Fruit fly (Drosophila melanogaster) whole organism, embryonic: ENCODE data around the gene CG44869.

Experiments
- Adf1 ChIP-seq: fragments of 200-800 bp; sonication (Bioruptor generic); IDR thresholded peaks from 2 replicates; pipeline ENCODE4 v1.3.6; 2022; ENCODE audit warnings: missing biosample characterization, missing genetic modification characterization
- Atf6 ChIP-seq: fragments of 200-800 bp; sonication (Bioruptor generic); IDR thresholded peaks from 2 replicates; pipeline ENCODE4 v1.3.6; 2022; ENCODE audit warnings: missing biosample characterization, missing genetic modification characterization
- B-H2 ChIP-seq: fragments of 200-800 bp; sonication (Bioruptor generic); optimal IDR thresholded peaks from 2 replicates; lab custom pipeline; 2018; ENCODE audit warnings: missing biosample characterization, mild to moderate bottlenecking, missing genetic modification characterization
- Blimp-1 ChIP-seq: fragments of 200-800 bp; sonication (Bioruptor generic); optimal IDR thresholded peaks from 3 replicates; lab custom pipeline; 2018; ENCODE audit warnings: missing biosample characterization, missing genetic modification characterization, mild to moderate bottlenecking, moderate library complexity, missing genetic modification reagents
- CG10209 ChIP-seq: fragments of 200-800 bp; sonication (Bioruptor generic); optimal IDR thresholded peaks from 3 replicates; lab custom pipeline; 2017; ENCODE audit warnings: missing biosample characterization, mild to moderate bottlenecking, missing genetic modification characterization, missing genetic modification reagents
- CG10267 ChIP-seq: fragments of 200-800 bp; sonication (Bioruptor generic); optimal IDR thresholded peaks from 2 replicates; lab custom pipeline; 2018; ENCODE audit warnings: missing biosample characterization, mild to moderate bottlenecking, missing genetic modification characterization, moderate library complexity
- CG12071 ChIP-seq: fragments of 200-800 bp; sonication (Bioruptor generic); optimal IDR thresholded peaks from 3 replicates; lab custom pipeline; 2018; ENCODE audit warnings: missing biosample characterization, mild to moderate bottlenecking, missing genetic modification characterization
- CG12236 ChIP-seq: fragments of 200-800 bp; sonication (Bioruptor generic); optimal IDR thresholded peaks from 2 replicates; lab custom pipeline; 2016; ENCODE audit warnings: missing biosample characterization, missing genetic modification characterization
- CG12391 ChIP-seq: fragments of 200-800 bp; sonication (Bioruptor generic); optimal IDR thresholded peaks from 3 replicates; lab custom pipeline; 2018; ENCODE audit warnings: missing biosample characterization, mild to moderate bottlenecking, missing genetic modification characterization, moderate library complexity
- CG14014 ChIP-seq: fragments of 200-800 bp; sonication (Bioruptor generic); IDR thresholded peaks from 2 replicates; pipeline ENCODE4 v1.3.6; 2022; ENCODE audit warnings: missing biosample characterization, missing genetic modification characterization
- CG15011 ChIP-seq: fragments of 200-800 bp; sonication (Bioruptor generic); optimal IDR thresholded peaks from 3 replicates; lab custom pipeline; 2018; ENCODE audit warnings: missing biosample characterization, mild to moderate bottlenecking, missing genetic modification characterization
- CG15696 ChIP-seq: fragments of 200-800 bp; sonication (Bioruptor generic); optimal IDR thresholded peaks from 2 replicates; lab custom pipeline; 2019; ENCODE audit warnings: missing biosample characterization, mild to moderate bottlenecking, missing genetic modification characterization, moderate library complexity
- CG16779 ChIP-seq: fragments of 200-800 bp; sonication (Bioruptor generic); IDR thresholded peaks from 2 replicates; pipeline ENCODE4 v1.3.6; 2022; ENCODE audit warnings: missing biosample characterization, missing genetic modification characterization
- CG18262 ChIP-seq: fragments of 200-800 bp; optimal IDR thresholded peaks from 3 replicates; lab custom pipeline; 2019; ENCODE audit warnings: missing biosample characterization, mild to moderate bottlenecking, missing genetic modification characterization, moderate library complexity
- CG2712 ChIP-seq: fragments of 200-800 bp; optimal IDR thresholded peaks from 3 replicates; lab custom pipeline; 2019; ENCODE audit warnings: missing biosample characterization, mild to moderate bottlenecking, missing genetic modification characterization, moderate library complexity
- CG3163 ChIP-seq: fragments of 200-800 bp; sonication (Bioruptor generic); optimal IDR thresholded peaks from 3 replicates; lab custom pipeline; 2016; ENCODE audit warnings: missing biosample characterization, missing genetic modification characterization
- CG33557 ChIP-seq: fragments of 200-800 bp; sonication (Bioruptor generic); optimal IDR thresholded peaks from 2 replicates; lab custom pipeline; 2019; ENCODE audit warnings: missing biosample characterization, mild to moderate bottlenecking, missing genetic modification characterization, moderate library complexity
- CG6854 ChIP-seq: fragments of 200-800 bp; sonication (Bioruptor generic); optimal IDR thresholded peaks from 3 replicates; lab custom pipeline; 2017; ENCODE audit warnings: missing biosample characterization, mild to moderate bottlenecking, missing genetic modification characterization
- CG7556 ChIP-seq: fragments of 200-800 bp; sonication (Bioruptor generic); optimal IDR thresholded peaks from 2 replicates; lab custom pipeline; 2017; ENCODE audit warnings: missing biosample characterization, mild to moderate bottlenecking, missing genetic modification characterization
- CG9215 ChIP-seq: fragments of 200-800 bp; sonication (Bioruptor generic); IDR thresholded peaks from 2 replicates; pipeline ENCODE4 v1.3.6; 2022; ENCODE audit warnings: missing biosample characterization, missing genetic modification characterization
- Dip2 ChIP-seq: fragments of 200-800 bp; sonication (Bioruptor generic); IDR thresholded peaks from 2 replicates; pipeline ENCODE4 v1.3.6; 2022; ENCODE audit warnings: missing biosample characterization, missing genetic modification characterization
- Doc2 ChIP-seq: fragments of 200-800 bp; sonication (Bioruptor generic); IDR thresholded peaks from 2 replicates; pipeline ENCODE4 v1.3.6; 2022; ENCODE audit warnings: missing biosample characterization, missing genetic modification characterization
- Drgx ChIP-seq: fragments of 200-800 bp; sonication (Bioruptor generic); IDR thresholded peaks from 2 replicates; pipeline ENCODE4 v1.3.6; 2022; ENCODE audit warnings: missing biosample characterization, missing genetic modification characterization
- Ets65A ChIP-seq: fragments of 200-800 bp; sonication (Bioruptor generic); peaks from one replicate; lab custom pipeline; 2016; ENCODE audit warnings: missing biosample characterization, missing genetic modification characterization
- Fer2 ChIP-seq: fragments of 200-800 bp; sonication (Bioruptor generic); optimal IDR thresholded peaks from 2 replicates; lab custom pipeline; 2018; ENCODE audit warnings: missing biosample characterization, mild to moderate bottlenecking, missing genetic modification characterization, moderate library complexity
- Hey ChIP-seq: fragments of 200-800 bp; sonication (Bioruptor generic); optimal IDR thresholded peaks from 3 replicates; lab custom pipeline; 2018; ENCODE audit warnings: missing biosample characterization, mild to moderate bottlenecking, missing genetic modification characterization
- ac ChIP-seq: fragments of 200-800 bp; sonication (Bioruptor generic); optimal IDR thresholded peaks from 3 replicates; lab custom pipeline; 2017; ENCODE audit warnings: missing biosample characterization, mild to moderate bottlenecking, missing genetic modification characterization
- bsh ChIP-seq, 2 experiments: fragments of 200-800 bp; sonication (Bioruptor generic); optimal IDR thresholded peaks; 2 replicates each; lab custom pipeline; 2017 to 2018; ENCODE audit warnings: mild to moderate bottlenecking in 2 of 2, missing biosample characterization in 2 of 2, missing genetic modification characterization in 2 of 2, moderate library complexity in 1 of 2
- cad ChIP-seq: fragments of >200 bp; optimal IDR thresholded peaks from 2 replicates; lab custom pipeline; 2017; ENCODE audit warnings: missing biosample characterization, missing genetic modification characterization
- chif ChIP-seq, 2 experiments: fragments of 200-800 bp; sonication (Bioruptor generic); optimal IDR thresholded peaks; 3 replicates each; lab custom pipeline; 2016; ENCODE audit warnings: missing biosample characterization in 2 of 2, missing genetic modification characterization in 2 of 2
- danr ChIP-seq: fragments of 200-800 bp; sonication (Bioruptor generic); IDR thresholded peaks from 2 replicates; pipeline ENCODE4 v1.3.6; 2022; ENCODE audit warnings: missing biosample characterization, missing genetic modification characterization
- dmrt11E ChIP-seq: fragments of 200-800 bp; sonication (Bioruptor generic); optimal IDR thresholded peaks from 3 replicates; lab custom pipeline; 2018; ENCODE audit warnings: missing biosample characterization, mild to moderate bottlenecking, missing genetic modification characterization, moderate library complexity
- dysf ChIP-seq: fragments of 200-800 bp; sonication (Bioruptor generic); IDR thresholded peaks from 3 replicates; pipeline ENCODE4 v1.3.6; 2022; ENCODE audit warnings: missing biosample characterization, missing genetic modification characterization
- gem ChIP-seq: fragments of 200-800 bp; sonication (Bioruptor generic); optimal IDR thresholded peaks from 2 replicates; lab custom pipeline; 2019; ENCODE audit warnings: missing biosample characterization, mild to moderate bottlenecking, missing genetic modification characterization, moderate library complexity
- hb ChIP-seq: fragments of 200-800 bp; sonication (Bioruptor generic); IDR thresholded peaks from 3 replicates; pipeline ENCODE4 v1.3.6; 2022; ENCODE audit warnings: missing biosample characterization, missing genetic modification characterization; ENCODE audit not compliant: partially characterized antibody
- kni ChIP-seq: fragments of 200-800 bp; sonication (Bioruptor generic); optimal IDR thresholded peaks from 3 replicates; lab custom pipeline; 2017; ENCODE audit warnings: mild to moderate bottlenecking, missing biosample characterization, missing genetic modification reagents, missing genetic modification characterization
- nerfin-2 ChIP-seq: fragments of 200-800 bp; sonication (Bioruptor generic); IDR thresholded peaks from 2 replicates; pipeline ENCODE4 v1.3.6; 2022; ENCODE audit warnings: missing biosample characterization, missing genetic modification characterization; ENCODE audit not compliant: partially characterized antibody
- oc ChIP-seq: fragments of 200-800 bp; sonication (Bioruptor generic); optimal IDR thresholded peaks from 2 replicates; lab custom pipeline; 2018; ENCODE audit warnings: missing biosample characterization, mild to moderate bottlenecking, missing genetic modification characterization, moderate library complexity
- pita ChIP-seq: fragments of 200-800 bp; sonication (Bioruptor generic); optimal IDR thresholded peaks from 2 replicates; lab custom pipeline; 2017; ENCODE audit warnings: missing biosample characterization, mild to moderate bottlenecking, missing genetic modification characterization
- pros ChIP-seq: fragments of 200-800 bp; sonication (Bioruptor generic); optimal IDR thresholded peaks from 3 replicates; lab custom pipeline; 2019; ENCODE audit warnings: missing biosample characterization, mild to moderate bottlenecking, missing genetic modification characterization, moderate library complexity
- sens ChIP-seq: fragments of 200-800 bp; sonication (Bioruptor generic); peaks from one replicate; lab custom pipeline; 2016; ENCODE audit warnings: missing biosample characterization, missing genetic modification characterization
- slbo ChIP-seq: fragments of 200-800 bp; sonication (Bioruptor generic); IDR thresholded peaks from 2 replicates; pipeline ENCODE4 v1.3.6; 2022; ENCODE audit warnings: missing biosample characterization, missing genetic modification characterization
- tup ChIP-seq: fragments of 200-800 bp; sonication (Bioruptor generic); optimal IDR thresholded peaks from 2 replicates; lab custom pipeline; 2016; ENCODE audit warnings: missing biosample characterization, mild to moderate bottlenecking, missing genetic modification characterization, moderate library complexity
- zen2 ChIP-seq: fragments of 200-800 bp; sonication (Bioruptor generic); IDR thresholded peaks from 3 replicates; pipeline ENCODE4 v1.3.6; 2022; ENCODE audit warnings: missing biosample characterization, missing genetic modification characterization; ENCODE audit not compliant: partially characterized antibody

CG44869 gene

DNA sequence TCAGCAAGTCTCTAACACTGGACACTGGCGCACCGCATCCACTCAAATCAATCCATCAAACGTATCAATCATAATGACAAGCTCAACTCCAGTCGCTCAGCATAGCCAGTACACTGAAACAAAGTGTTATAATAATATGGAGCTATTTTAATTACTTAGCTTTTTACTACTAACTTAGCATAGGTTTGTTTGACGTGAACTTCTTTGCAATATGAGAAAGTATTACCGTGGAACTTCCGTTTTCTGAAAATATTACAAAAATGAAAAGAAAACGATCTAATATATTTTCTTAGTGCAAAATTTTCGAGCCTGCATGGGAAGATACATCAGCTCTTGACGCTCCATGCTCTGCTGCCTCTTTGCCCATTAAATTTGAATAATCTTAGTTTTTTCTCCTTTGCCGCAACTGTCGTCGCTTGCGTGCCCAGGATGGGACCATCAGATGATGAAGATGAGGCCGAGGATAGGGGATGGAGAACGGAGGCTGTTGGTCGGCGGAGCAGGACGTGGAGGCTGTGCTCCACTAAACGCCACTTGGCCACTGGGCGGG lies 35.1 kb downstream of the CG44869 start:
- TF ChIP-seq kni (GFP tag; lab: Kevin White, UChicago) (no peak), Ets65A (GFP tag; lab: Kevin White, UChicago) (peak; percentile 61), sens (peak; percentile 68), Drgx (GFP tag; lab: Robert Waterston, UW) (peak; percentile 35; the same call in 1 of the 2 replicates), CG16779 (GFP tag; lab: Robert Waterston, UW) (no peak)

DNA sequence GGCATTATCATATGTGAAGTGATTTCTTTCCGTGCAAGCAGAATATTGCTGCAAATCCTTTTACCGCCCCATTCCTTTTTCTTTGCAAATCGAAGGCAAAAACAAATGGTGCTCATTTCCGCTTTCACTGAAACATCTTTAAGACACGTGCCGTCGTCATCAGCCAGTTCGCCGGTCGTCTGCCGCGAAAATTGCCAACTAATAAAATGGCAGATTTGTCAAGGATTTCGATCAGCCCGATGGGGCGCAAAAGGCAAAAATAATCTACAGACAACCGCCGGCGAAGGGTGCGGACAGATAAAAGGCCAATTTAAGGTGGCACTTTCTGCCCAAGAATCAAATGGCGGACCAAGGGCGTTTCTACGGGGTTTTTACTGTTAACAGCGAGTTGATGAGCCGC lies 46.2 kb downstream of the CG44869 start:
- TF ChIP-seq CG10209 (GFP tag; lab: Kevin White, UChicago) (no peak), Doc2 (GFP tag; lab: Robert Waterston, UW) (0 out of 2 replicates have a peak, but pooled peaks have one; percentile 6), tup (no peak), CG15011 (GFP tag; lab: Kevin White, UChicago) (no peak), Hey (peak; percentile 93), CG12236 (GFP tag; lab: Kevin White, UChicago) (no peak)

DNA sequence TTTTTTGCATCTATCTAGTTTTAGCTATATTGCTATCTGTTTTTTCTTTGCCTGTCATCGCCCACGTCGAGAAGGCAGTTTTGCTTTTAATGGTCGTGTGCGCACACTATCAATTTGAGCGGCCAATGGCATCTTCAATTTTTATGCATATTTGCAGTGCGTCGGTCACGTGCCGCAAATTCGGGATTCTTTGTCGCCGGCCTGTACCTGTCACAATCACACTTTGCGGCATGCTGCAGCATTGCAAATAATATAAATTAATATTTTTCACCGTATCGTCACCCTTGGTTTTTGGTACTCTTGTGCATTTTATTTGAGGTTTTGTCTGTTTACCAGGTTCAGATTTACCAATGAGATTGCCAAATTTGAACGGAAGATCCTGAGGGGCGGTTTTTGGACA lies 46.9 kb downstream of the CG44869 start:
- TF ChIP-seq nerfin-2 (GFP tag; lab: Robert Waterston, UW) (no peak), Hey (peak; percentile 95)
- TF ChIP-seq, all 482 proteins: peak for 1

DNA sequence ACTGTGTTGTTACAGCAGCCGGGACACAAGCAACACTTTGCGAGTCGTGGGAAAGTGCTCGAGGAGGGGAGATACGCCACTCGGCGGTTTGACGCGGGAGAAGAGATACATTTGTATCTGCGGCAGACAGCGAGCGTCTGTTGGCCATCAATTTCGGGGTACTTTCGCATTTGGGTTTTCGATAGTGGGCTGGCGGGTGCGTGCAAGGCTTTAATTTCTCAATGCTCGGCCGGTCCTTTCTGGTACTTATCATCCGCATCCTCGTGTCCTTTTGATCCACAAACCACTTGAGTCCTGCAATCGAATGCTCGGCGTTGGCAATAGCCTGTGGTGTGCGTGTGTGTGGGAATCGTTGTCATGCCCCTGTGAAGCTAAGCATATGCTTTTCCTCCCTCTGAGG lies 47.7 kb downstream of the CG44869 start:
- no peak for TF ChIP-seq B-H2 (GFP tag; lab: Kevin White, UChicago)
- no peak for TF ChIP-seq CG6854 (GFP tag; lab: Kevin White, UChicago)
- no peak for TF ChIP-seq CG12071
- TF ChIP-seq ac, result no peak
- no peak for TF ChIP-seq cad
- TF ChIP-seq Fer2 (tag; lab: Kevin White, UChicago), result no peak
- peak; percentile 34 for TF ChIP-seq Ets65A (GFP tag; lab: Kevin White, UChicago)
- TF ChIP-seq Doc2 (GFP tag; lab: Robert Waterston, UW), result no peak
- TF ChIP-seq CG18262, result no peak
- TF ChIP-seq Hey, result peak; percentile 94
- TF ChIP-seq Atf6 (GFP tag; lab: Robert Waterston, UW), result no peak
- TF ChIP-seq pros (GFP tag; lab: Kevin White, UChicago), result peak; percentile 90
- TF ChIP-seq pita (GFP tag; lab: Kevin White, UChicago), result no peak
- no peak for TF ChIP-seq chif (GFP tag; optimal IDR thresholded peaks at IDR 0.05; lab: Kevin White, UChicago)
- peak; percentile 63 for TF ChIP-seq oc (tag; lab: Kevin White, UChicago)
- TF ChIP-seq slbo (GFP tag; lab: Robert Waterston, UW), result 0 out of 2 replicates have a peak, but pooled peaks have one; percentile 10
- TF ChIP-seq, all 482 proteins: peak for 5

DNA sequence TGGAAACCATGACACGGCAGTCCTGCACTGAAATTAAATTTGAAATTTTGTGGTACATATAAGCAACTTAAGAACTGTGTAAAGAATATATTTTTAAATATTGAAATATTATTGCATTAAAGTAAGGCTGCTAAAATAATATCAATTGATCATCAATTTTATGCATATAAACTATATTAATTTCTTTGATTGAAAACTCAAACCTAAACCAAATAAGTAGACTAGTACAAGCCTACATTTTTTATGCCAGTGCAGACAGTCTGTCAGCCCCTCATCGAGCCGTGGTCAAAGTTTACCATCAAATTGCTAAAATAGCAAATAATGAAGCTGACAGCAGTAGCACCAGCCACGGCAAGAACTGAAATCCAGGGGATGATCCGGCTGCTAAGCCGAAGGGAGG lies 48.1 kb downstream of the CG44869 start:
- no peak for TF ChIP-seq CG14014 (GFP tag; lab: Robert Waterston, UW)
- TF ChIP-seq Adf1 (GFP tag; lab: Robert Waterston, UW), result no peak
- TF ChIP-seq hb, result no peak
- no peak for TF ChIP-seq Dip2 (GFP tag; lab: Robert Waterston, UW)
- TF ChIP-seq CG9215 (GFP tag; lab: Robert Waterston, UW), result no peak
- no peak for TF ChIP-seq CG33557 (GFP tag; lab: Kevin White, UChicago)
- TF ChIP-seq CG12391 (tag; lab: Kevin White, UChicago), result peak; percentile 1
- no peak for TF ChIP-seq dysf (GFP tag; lab: Robert Waterston, UW)
- TF ChIP-seq CG2712 (tag; lab: Kevin White, UChicago), result peak; percentile 63
- TF ChIP-seq Blimp-1 (GFP tag; lab: Kevin White, UChicago), result peak; percentile 14
- TF ChIP-seq danr, result no peak
- TF ChIP-seq CG15696 (tag; lab: Kevin White, UChicago), result peak; percentile 2
- TF ChIP-seq CG10267, result peak; percentile 26
- peak in 1 of 2 experiments; percentile 15 for TF ChIP-seq bsh (GFP tag; optimal IDR thresholded peaks at IDR 0.05; lab: Kevin White, UChicago)
- TF ChIP-seq CG3163, result no peak
- no peak for TF ChIP-seq zen2 (GFP tag; lab: Robert Waterston, UW)
- TF ChIP-seq dmrt11E (tag; lab: Kevin White, UChicago), result peak; percentile 33
- peak; percentile 22 for TF ChIP-seq CG7556 (GFP tag; lab: Kevin White, UChicago)
- TF ChIP-seq gem, result peak; percentile 41
